Fruit fly (Drosophila melanogaster) whole organism, embryonic: ENCODE results near the gene CG42445.

ENCODE experiments used
- Adf1 ChIP-seq: fragments of 200-800 bp; sonication (Bioruptor generic); IDR thresholded peaks from 2 replicates; pipeline ENCODE4 v1.3.6; 2022; ENCODE audit warnings: missing biosample characterization, missing genetic modification characterization
- CG10321 ChIP-seq: fragments of 200-800 bp; sonication (Bioruptor generic); IDR thresholded peaks from 2 replicates; pipeline ENCODE4 v1.3.6; 2022; ENCODE audit warnings: missing biosample characterization, missing genetic modification characterization
- CG10654 ChIP-seq: fragments of 200-800 bp; sonication (Bioruptor generic); optimal IDR thresholded peaks from 2 replicates; lab custom pipeline; 2016; ENCODE audit warnings: missing biosample characterization, missing genetic modification characterization
- CG10959 ChIP-seq: fragments of 200-800 bp; sonication (Bioruptor generic); IDR thresholded peaks from 2 replicates; pipeline ENCODE4 v1.3.6; 2022; ENCODE audit warnings: missing biosample characterization, missing genetic modification characterization
- CG11504 ChIP-seq: fragments of 200-800 bp; sonication (Bioruptor generic); optimal IDR thresholded peaks from 3 replicates; lab custom pipeline; 2019; ENCODE audit warnings: missing biosample characterization, mild to moderate bottlenecking, missing genetic modification characterization, moderate library complexity
- CG12219 ChIP-seq: fragments of 200-800 bp; sonication (Bioruptor generic); optimal IDR thresholded peaks from 3 replicates; lab custom pipeline; 2018; ENCODE audit warnings: missing biosample characterization, mild to moderate bottlenecking, missing genetic modification characterization
- CG12744 ChIP-seq: fragments of 200-800 bp; sonication (Bioruptor generic); optimal IDR thresholded peaks from 2 replicates; lab custom pipeline; 2016; ENCODE audit warnings: missing biosample characterization, missing genetic modification characterization
- CG14860 ChIP-seq: fragments of 200-800 bp; sonication (Bioruptor generic); IDR thresholded peaks from 3 replicates; pipeline ENCODE4 v1.3.6; 2022; ENCODE audit warnings: missing biosample characterization, missing genetic modification characterization; ENCODE audit not compliant: partially characterized antibody
- CG15269 ChIP-seq: fragments of 200-800 bp; sonication (Bioruptor generic); optimal IDR thresholded peaks from 2 replicates; lab custom pipeline; 2018; ENCODE audit warnings: missing biosample characterization, mild to moderate bottlenecking, missing genetic modification characterization, moderate library complexity
- CG16813 ChIP-seq: fragments of 200-800 bp; sonication (Bioruptor generic); IDR thresholded peaks from 3 replicates; pipeline ENCODE4 v1.3.6; 2022; ENCODE audit warnings: missing biosample characterization, missing genetic modification characterization; ENCODE audit not compliant: partially characterized antibody
- CG16863 ChIP-seq: fragments of 200-800 bp; sonication (Bioruptor generic); optimal IDR thresholded peaks from 3 replicates; lab custom pipeline; 2016; ENCODE audit warnings: missing biosample characterization, missing genetic modification characterization
- CG2678 ChIP-seq: fragments of 200-800 bp; sonication (Bioruptor generic); optimal IDR thresholded peaks from 3 replicates; lab custom pipeline; 2019; ENCODE audit warnings: missing biosample characterization, mild to moderate bottlenecking, missing genetic modification characterization, moderate library complexity
- CG30403 ChIP-seq: fragments of 200-800 bp; sonication (Bioruptor generic); optimal IDR thresholded peaks from 3 replicates; lab custom pipeline; 2016; ENCODE audit warnings: missing biosample characterization, missing genetic modification characterization
- CG3065 ChIP-seq: fragments of 200-800 bp; sonication (Bioruptor generic); optimal IDR thresholded peaks from 2 replicates; lab custom pipeline; 2016; ENCODE audit warnings: missing biosample characterization, missing genetic modification characterization
- CG3838 ChIP-seq: fragments of 200-800 bp; sonication (Bioruptor generic); optimal IDR thresholded peaks from 3 replicates; lab custom pipeline; 2016; ENCODE audit warnings: missing biosample characterization, missing genetic modification characterization
- CG4404 ChIP-seq: fragments of 200-800 bp; sonication (Bioruptor generic); IDR thresholded peaks from 2 replicates; pipeline ENCODE4 v1.3.6; 2022; ENCODE audit warnings: missing biosample characterization, missing genetic modification characterization
- CG4707 ChIP-seq: fragments of 200-800 bp; sonication (Bioruptor generic); optimal IDR thresholded peaks from 2 replicates; lab custom pipeline; 2018; ENCODE audit warnings: missing biosample characterization, mild to moderate bottlenecking, missing genetic modification characterization, moderate library complexity
- CG6272 ChIP-seq: fragments of 200-800 bp; sonication (Bioruptor generic); IDR thresholded peaks from 2 replicates; pipeline ENCODE4 v1.3.6; 2022; ENCODE audit warnings: missing biosample characterization, missing genetic modification characterization
- CG6689 ChIP-seq: fragments of 200-800 bp; sonication (Bioruptor generic); IDR thresholded peaks from 2 replicates; pipeline ENCODE4 v1.3.6; 2022; ENCODE audit warnings: missing biosample characterization, missing genetic modification characterization
- CG6791 ChIP-seq: fragments of 200-800 bp; sonication (Bioruptor generic); IDR thresholded peaks from 3 replicates; pipeline ENCODE4 v1.3.6; 2022; ENCODE audit warnings: missing biosample characterization, missing genetic modification characterization; ENCODE audit not compliant: partially characterized antibody
- CG7987 ChIP-seq: fragments of 200-800 bp; sonication (Bioruptor generic); optimal IDR thresholded peaks from 2 replicates; lab custom pipeline; 2018; ENCODE audit warnings: missing biosample characterization, mild to moderate bottlenecking, missing genetic modification characterization, moderate library complexity
- CG9437 ChIP-seq: fragments of 200-800 bp; sonication (Bioruptor generic); optimal IDR thresholded peaks from 2 replicates; lab custom pipeline; 2018; ENCODE audit warnings: missing biosample characterization, mild to moderate bottlenecking, missing genetic modification characterization
- CkIIα-i1 ChIP-seq: fragments of 200-800 bp; sonication (Bioruptor generic); IDR thresholded peaks from 2 replicates; pipeline ENCODE4 v1.3.6; 2022; ENCODE audit warnings: missing biosample characterization, missing genetic modification characterization
- CrebB ChIP-seq: fragments of 200-800 bp; sonication (Bioruptor generic); optimal IDR thresholded peaks from 3 replicates; lab custom pipeline; 2018; ENCODE audit warnings: missing biosample characterization, mild to moderate bottlenecking, missing genetic modification characterization
- Dp ChIP-seq: fragments of 200-800 bp; sonication (Bioruptor generic); optimal IDR thresholded peaks from 2 replicates; lab custom pipeline; 2018; ENCODE audit warnings: missing biosample characterization, mild to moderate bottlenecking, missing genetic modification characterization, moderate library complexity
- ERR ChIP-seq: fragments of 200-800 bp; sonication (Bioruptor generic); optimal IDR thresholded peaks from 2 replicates; lab custom pipeline; 2016; ENCODE audit warnings: missing biosample characterization, missing genetic modification characterization
- Gsc ChIP-seq: fragments of 200-800 bp; sonication (Bioruptor generic); IDR thresholded peaks from 2 replicates; pipeline ENCODE4 v1.3.6; 2022; ENCODE audit warnings: missing biosample characterization, missing genetic modification characterization
- Gug ChIP-seq: fragments of 200-800 bp; sonication (Bioruptor generic); IDR thresholded peaks from 4 replicates; pipeline ENCODE4 v1.3.6; 2022; ENCODE audit warnings: missing biosample characterization, missing genetic modification characterization
- HLH3B ChIP-seq: fragments of 200-800 bp; sonication (Bioruptor generic); IDR thresholded peaks from 2 replicates; pipeline ENCODE4 v1.3.6; 2022; ENCODE audit warnings: missing biosample characterization, missing genetic modification characterization
- HLH4C ChIP-seq: fragments of 200-800 bp; sonication (Bioruptor generic); IDR thresholded peaks from 3 replicates; pipeline ENCODE4 v1.3.6; 2022; ENCODE audit warnings: missing biosample characterization, missing genetic modification characterization; ENCODE audit not compliant: partially characterized antibody
- Hsf ChIP-seq: fragments of 200-800 bp; sonication (Bioruptor generic); optimal IDR thresholded peaks from 3 replicates; lab custom pipeline; 2016; ENCODE audit warnings: missing biosample characterization, missing genetic modification characterization
- MTF-1 ChIP-seq: fragments of 200-800 bp; sonication (Bioruptor generic); optimal IDR thresholded peaks from 2 replicates; lab custom pipeline; 2018; ENCODE audit warnings: missing biosample characterization, mild to moderate bottlenecking, missing genetic modification characterization, borderline replicate concordance
- Med ChIP-seq: fragments of 200-800 bp; sonication (Bioruptor generic); peaks from one replicate; lab custom pipeline; 2016; ENCODE audit warnings: missing biosample characterization, missing genetic modification characterization, mild to moderate bottlenecking, inconsistent platforms, moderate library complexity
- Meics ChIP-seq: fragments of 200-800 bp; sonication (Bioruptor generic); optimal IDR thresholded peaks from 2 replicates; lab custom pipeline; 2017; ENCODE audit warnings: missing biosample characterization, mild to moderate bottlenecking, missing genetic modification characterization
- ac ChIP-seq: fragments of 200-800 bp; sonication (Bioruptor generic); optimal IDR thresholded peaks from 3 replicates; lab custom pipeline; 2017; ENCODE audit warnings: missing biosample characterization, mild to moderate bottlenecking, missing genetic modification characterization
- bowl ChIP-seq: fragments of 200-800 bp; sonication (Bioruptor generic); IDR thresholded peaks from 2 replicates; pipeline ENCODE4 v1.3.6; 2022; ENCODE audit warnings: missing biosample characterization, missing genetic modification characterization
- btn ChIP-seq: fragments of 200-800 bp; sonication (Bioruptor generic); optimal IDR thresholded peaks from 2 replicates; lab custom pipeline; 2016; ENCODE audit warnings: missing biosample characterization, missing genetic modification characterization
- chif ChIP-seq, 2 experiments: fragments of 200-800 bp; sonication (Bioruptor generic); optimal IDR thresholded peaks; 3 replicates each; lab custom pipeline; 2016; ENCODE audit warnings: missing biosample characterization in 2 of 2, missing genetic modification characterization in 2 of 2
- ems ChIP-seq: fragments of 200-800 bp; sonication (Bioruptor generic); optimal IDR thresholded peaks from 3 replicates; lab custom pipeline; 2016; ENCODE audit warnings: missing biosample characterization, missing genetic modification characterization
- en ChIP-seq: fragments of 200-800 bp; sonication (Bioruptor generic); optimal IDR thresholded peaks from 2 replicates; lab custom pipeline; 2016; ENCODE audit warnings: missing biosample characterization, missing genetic modification characterization
- h ChIP-seq: fragments of >200 bp; optimal IDR thresholded peaks from 2 replicates; lab custom pipeline; 2017
- her ChIP-seq: fragments of 200-800 bp; sonication (Bioruptor generic); optimal IDR thresholded peaks from 2 replicates; lab custom pipeline; 2016; ENCODE audit warnings: missing biosample characterization, missing genetic modification characterization
- jing ChIP-seq: fragments of 200-800 bp; sonication (Bioruptor generic); optimal IDR thresholded peaks from 2 replicates; lab custom pipeline; 2018; ENCODE audit warnings: missing biosample characterization, mild to moderate bottlenecking, missing genetic modification characterization
- kah ChIP-seq: fragments of 200-800 bp; sonication (Bioruptor generic); optimal IDR thresholded peaks from 2 replicates; lab custom pipeline; 2018; ENCODE audit warnings: missing biosample characterization, mild to moderate bottlenecking, missing genetic modification characterization
- kni ChIP-seq: fragments of 200-800 bp; sonication (Bioruptor generic); optimal IDR thresholded peaks from 3 replicates; lab custom pipeline; 2017; ENCODE audit warnings: mild to moderate bottlenecking, missing biosample characterization, missing genetic modification reagents, missing genetic modification characterization
- luna ChIP-seq: fragments of 200-800 bp; sonication (Bioruptor generic); optimal IDR thresholded peaks from 2 replicates; lab custom pipeline; 2016; ENCODE audit warnings: missing biosample characterization, missing genetic modification characterization
- org-1 ChIP-seq: fragments of 200-800 bp; sonication (Bioruptor generic); optimal IDR thresholded peaks from 2 replicates; lab custom pipeline; 2017; ENCODE audit warnings: missing biosample characterization, missing genetic modification characterization
- pita ChIP-seq: fragments of 200-800 bp; sonication (Bioruptor generic); optimal IDR thresholded peaks from 2 replicates; lab custom pipeline; 2017; ENCODE audit warnings: missing biosample characterization, mild to moderate bottlenecking, missing genetic modification characterization
- pnt ChIP-seq: fragments of 200-800 bp; sonication (Bioruptor generic); optimal IDR thresholded peaks from 3 replicates; lab custom pipeline; 2016; ENCODE audit warnings: missing biosample characterization, missing genetic modification characterization
- run ChIP-seq: fragments of 200-800 bp; sonication (Bioruptor generic); optimal IDR thresholded peaks from 3 replicates; lab custom pipeline; 2018; ENCODE audit warnings: missing biosample characterization, mild to moderate bottlenecking, missing genetic modification characterization
- tap ChIP-seq: fragments of 200-800 bp; optimal IDR thresholded peaks from 3 replicates; lab custom pipeline; 2019; ENCODE audit warnings: missing biosample characterization, mild to moderate bottlenecking, missing genetic modification characterization, moderate library complexity
- tgo ChIP-seq: fragments of 200-800 bp; sonication (Bioruptor generic); IDR thresholded peaks from 3 replicates; pipeline ENCODE4 v1.3.6; 2022; ENCODE audit warnings: missing biosample characterization, missing genetic modification characterization
- tx ChIP-seq: fragments of 200-800 bp; sonication (Bioruptor generic); optimal IDR thresholded peaks from 2 replicates; lab custom pipeline; 2016; ENCODE audit warnings: missing biosample characterization, missing genetic modification characterization

The CG42445 gene

dm6 chr3L:8175818-8176217 lies 17.1 kb upstream of the CG42445 start, which contains the start of gene RecQ4 (continued):
- TF ChIP-seq Hsf (GFP tag; lab: Kevin White, UChicago), result no peak
- no peak for TF ChIP-seq CG3838 (GFP tag; lab: Kevin White, UChicago)
- no peak for TF ChIP-seq CrebB (tag; lab: Kevin White, UChicago)
- TF ChIP-seq CG16813 (GFP tag; lab: Robert Waterston, UW), result peak; percentile 58
- no peak for TF ChIP-seq her (GFP tag; lab: Kevin White, UChicago)
- TF ChIP-seq Meics (GFP tag; lab: Kevin White, UChicago), result no peak
- TF ChIP-seq CG16863 (GFP tag; lab: Kevin White, UChicago), result no peak
- TF ChIP-seq CG12744, result no peak
- peak; percentile 26 for TF ChIP-seq CG30403 (GFP tag; lab: Kevin White, UChicago)
- no peak for TF ChIP-seq pita (GFP tag; lab: Kevin White, UChicago)
- TF ChIP-seq Adf1 (GFP tag; lab: Robert Waterston, UW), result no peak
- no peak for TF ChIP-seq Gug (GFP tag; lab: Robert Waterston, UW)
- TF ChIP-seq CG6689 (GFP tag; lab: Robert Waterston, UW), result no peak
- no peak for TF ChIP-seq CG11504 (tag; lab: Kevin White, UChicago)
- no peak for TF ChIP-seq tap (tag; lab: Kevin White, UChicago)
- TF ChIP-seq CG4404 (GFP tag; lab: Robert Waterston, UW), result no peak
- no peak for TF ChIP-seq CG7987
- no peak for TF ChIP-seq kah (GFP tag; lab: Kevin White, UChicago)
- no peak for TF ChIP-seq btn (GFP tag; lab: Kevin White, UChicago)
- TF ChIP-seq CG14860 (GFP tag; lab: Robert Waterston, UW), result no peak
- no peak for TF ChIP-seq tgo (GFP tag; lab: Robert Waterston, UW)
- TF ChIP-seq pnt, result no peak
- TF ChIP-seq CG12219 (GFP tag; lab: Kevin White, UChicago), result no peak
- no peak for TF ChIP-seq HLH3B (GFP tag; lab: Robert Waterston, UW)
- TF ChIP-seq en (GFP tag; lab: Kevin White, UChicago), result no peak
- no peak for TF ChIP-seq Gsc (GFP tag; lab: Robert Waterston, UW)
- TF ChIP-seq tx (GFP tag; lab: Kevin White, UChicago), result no peak
- TF ChIP-seq ac, result peak; percentile 13
- peak; percentile 100 for TF ChIP-seq CG4707 (GFP tag; lab: Kevin White, UChicago)
- no peak for TF ChIP-seq chif (GFP tag; optimal IDR thresholded peaks at IDR 0.05; lab: Kevin White, UChicago)
- TF ChIP-seq CG15269 (tag; lab: Kevin White, UChicago), result no peak
- no peak for TF ChIP-seq CG10654
- no peak for TF ChIP-seq HLH4C
- TF ChIP-seq CkIIα-i1 (GFP tag; lab: Robert Waterston, UW), result no peak
- TF ChIP-seq org-1 (GFP tag; lab: Kevin White, UChicago), result no peak
- peak; percentile 97 for TF ChIP-seq Dp (GFP tag; lab: Kevin White, UChicago)
- TF ChIP-seq ems (GFP tag; lab: Kevin White, UChicago), result peak; percentile 17
- no peak for TF ChIP-seq bowl
- TF ChIP-seq ERR (GFP tag; lab: Kevin White, UChicago), result no peak
- TF ChIP-seq CG10321 (GFP tag; lab: Robert Waterston, UW), result no peak
- TF ChIP-seq CG6791 (GFP tag; lab: Robert Waterston, UW), result peak; percentile 37; the same call in 1 of the 3 replicates
- TF ChIP-seq CG10959 (GFP tag; lab: Robert Waterston, UW), result no peak
- no peak for TF ChIP-seq run (tag; lab: Kevin White, UChicago)
- TF ChIP-seq luna (GFP tag; lab: Kevin White, UChicago), result no peak
- TF ChIP-seq CG3065 (GFP tag; lab: Kevin White, UChicago), result no peak
- TF ChIP-seq kni (GFP tag; lab: Kevin White, UChicago), result no peak
- TF ChIP-seq Med, result no peak
- no peak for TF ChIP-seq CG6272 (GFP tag; lab: Robert Waterston, UW)
- TF ChIP-seq MTF-1 (GFP tag; lab: Kevin White, UChicago), result no peak
- no peak for TF ChIP-seq h
- TF ChIP-seq CG9437 (GFP tag; lab: Kevin White, UChicago), result no peak
- no peak for TF ChIP-seq CG2678
- no peak for TF ChIP-seq jing (GFP tag; lab: Kevin White, UChicago)
